Fruit fly (Drosophila melanogaster): ENCODE data around the gene CG12402.
A peak's percentile ranks its signal among the peaks of the same experiment; 100 is the strongest.

CG12402 gene

dm6 chr3R:14056320-14057053, 51.6 kb downstream of the CG12402 start, which contains the start of gene foxo (continued):
- peak; percentile 44 for TF ChIP-seq CG14014 (GFP tag; IDR thresholded peaks at IDR 0.05)
- TF ChIP-seq Bteb2 (GFP tag; optimal IDR thresholded peaks at IDR 0.05): no peak
- peak; percentile 83 for TF ChIP-seq Fer3 (tag; optimal IDR thresholded peaks at IDR 0.05)
- TF ChIP-seq CG4820 (GFP tag; optimal IDR thresholded peaks at IDR 0.05): peak; percentile 57
- no peak for TF ChIP-seq Oaz (GFP tag; IDR thresholded peaks at IDR 0.05)
- TF ChIP-seq CG16779 (GFP tag; IDR thresholded peaks at IDR 0.05): no peak
- TF ChIP-seq Side (GFP tag; optimal IDR thresholded peaks at IDR 0.05): no peak
- TF ChIP-seq gem (tag; optimal IDR thresholded peaks at IDR 0.05): peak; percentile 93
- peak; percentile 31 for TF ChIP-seq her (GFP tag; optimal IDR thresholded peaks at IDR 0.05)
- TF ChIP-seq CG7271 (tag; optimal IDR thresholded peaks at IDR 0.05): no peak
- TF ChIP-seq CG2129 (GFP tag; IDR thresholded peaks at IDR 0.05; ENCODE audit: partially characterized antibody): no peak
- no peak for TF ChIP-seq NFAT (GFP tag; IDR thresholded peaks at IDR 0.05)
- no peak for TF ChIP-seq hkb (optimal IDR thresholded peaks at IDR 0.05)
- peak; percentile 44; the same call in 1 of the 2 replicates for TF ChIP-seq hkb (GFP tag; IDR thresholded peaks at IDR 0.05)
- no peak for TF ChIP-seq CG33213 (GFP tag; optimal IDR thresholded peaks at IDR 0.05)
- peak; percentile 92 for TF ChIP-seq grau (tag; optimal IDR thresholded peaks at IDR 0.05)
- TF ChIP-seq Rx (GFP tag; IDR thresholded peaks at IDR 0.05): no peak
- TF ChIP-seq exex (tag; optimal IDR thresholded peaks at IDR 0.05): peak; percentile 24
- no peak for TF ChIP-seq knrl (GFP tag; IDR thresholded peaks at IDR 0.05; ENCODE audit: partially characterized antibody)
- TF ChIP-seq CG16863 (GFP tag; optimal IDR thresholded peaks at IDR 0.05): no peak
- no peak for TF ChIP-seq Atf-2 (GFP tag; optimal IDR thresholded peaks at IDR 0.05)
- TF ChIP-seq sqz (GFP tag; optimal IDR thresholded peaks at IDR 0.05): peak; percentile 62
- TF ChIP-seq E2f1 (GFP tag; IDR thresholded peaks at IDR 0.05): no peak; the same call in none of the 2 replicates
- no peak for TF ChIP-seq CG7987 (GFP tag; optimal IDR thresholded peaks at IDR 0.05)
- TF ChIP-seq dimm (GFP tag; IDR thresholded peaks at IDR 0.05): no peak
- peak; percentile 56 for TF ChIP-seq CG18011 (GFP tag; optimal IDR thresholded peaks at IDR 0.05)
- peak; percentile 72 for TF ChIP-seq CG8388 (GFP tag; optimal IDR thresholded peaks at IDR 0.05)
- TF ChIP-seq CrebB (tag; optimal IDR thresholded peaks at IDR 0.05): peak; percentile 10
- TF ChIP-seq CG8359 (GFP tag; optimal IDR thresholded peaks at IDR 0.05; ENCODE audit: borderline replicate concordance): peak; percentile 53
- peak; percentile 64 for TF ChIP-seq Bgb (GFP tag; IDR thresholded peaks at IDR 0.05; ENCODE audit: partially characterized antibody)
- peak; percentile 35 for TF ChIP-seq CG10543 (GFP tag; optimal IDR thresholded peaks at IDR 0.05)
- TF ChIP-seq CG10979 (tag; optimal IDR thresholded peaks at IDR 0.05): peak; percentile 77
- TF ChIP-seq crol (GFP tag; IDR thresholded peaks at IDR 0.05): peak; percentile 24; the same call in 1 of the 2 replicates
- TF ChIP-seq hb (GFP tag; IDR thresholded peaks at IDR 0.05; ENCODE audit: partially characterized antibody): no peak
- peak; percentile 69 for TF ChIP-seq CG2875 (GFP tag; optimal IDR thresholded peaks at IDR 0.05)
- TF ChIP-seq CG15011 (GFP tag; optimal IDR thresholded peaks at IDR 0.05): peak; percentile 79
- TF ChIP-seq CG8089 (GFP tag; optimal IDR thresholded peaks at IDR 0.05): no peak
- no peak for TF ChIP-seq TFAM (GFP tag; optimal IDR thresholded peaks at IDR 0.05)
- TF ChIP-seq CG17568 (GFP tag; optimal IDR thresholded peaks at IDR 0.05): peak; percentile 38
- no peak for TF ChIP-seq ac (GFP tag; optimal IDR thresholded peaks at IDR 0.05)
- TF ChIP-seq CG1233 (GFP tag; optimal IDR thresholded peaks at IDR 0.05): peak; percentile 77
- peak; percentile 39; the same call in 2 of the 3 replicates for TF ChIP-seq Aef1 (GFP tag; IDR thresholded peaks at IDR 0.05)
- TF ChIP-seq pan (optimal IDR thresholded peaks at IDR 0.05): no peak
- peak in 1 of 2 experiments; percentile 55 for TF ChIP-seq pan (GFP tag; optimal IDR thresholded peaks at IDR 0.05 in 1 of 2, IDR thresholded peaks at IDR 0.05 in 1 of 2)
- TF ChIP-seq CG4617 (GFP tag; optimal IDR thresholded peaks at IDR 0.05; ENCODE audit: borderline replicate concordance): no peak
- peak; percentile 71 for TF ChIP-seq Nf-YB (GFP tag; optimal IDR thresholded peaks at IDR 0.05)
- TF ChIP-seq sug (tag; optimal IDR thresholded peaks at IDR 0.05): peak; percentile 71
- TF ChIP-seq CG7357 (GFP tag; IDR thresholded peaks at IDR 0.05): 0 out of 3 replicates have a peak, but pooled peaks have one; percentile 14
- no peak for TF ChIP-seq Gsc (GFP tag; IDR thresholded peaks at IDR 0.05)
